Worm (Caenorhabditis elegans): ENCODE data around the gene B0228.7.

DNA sequence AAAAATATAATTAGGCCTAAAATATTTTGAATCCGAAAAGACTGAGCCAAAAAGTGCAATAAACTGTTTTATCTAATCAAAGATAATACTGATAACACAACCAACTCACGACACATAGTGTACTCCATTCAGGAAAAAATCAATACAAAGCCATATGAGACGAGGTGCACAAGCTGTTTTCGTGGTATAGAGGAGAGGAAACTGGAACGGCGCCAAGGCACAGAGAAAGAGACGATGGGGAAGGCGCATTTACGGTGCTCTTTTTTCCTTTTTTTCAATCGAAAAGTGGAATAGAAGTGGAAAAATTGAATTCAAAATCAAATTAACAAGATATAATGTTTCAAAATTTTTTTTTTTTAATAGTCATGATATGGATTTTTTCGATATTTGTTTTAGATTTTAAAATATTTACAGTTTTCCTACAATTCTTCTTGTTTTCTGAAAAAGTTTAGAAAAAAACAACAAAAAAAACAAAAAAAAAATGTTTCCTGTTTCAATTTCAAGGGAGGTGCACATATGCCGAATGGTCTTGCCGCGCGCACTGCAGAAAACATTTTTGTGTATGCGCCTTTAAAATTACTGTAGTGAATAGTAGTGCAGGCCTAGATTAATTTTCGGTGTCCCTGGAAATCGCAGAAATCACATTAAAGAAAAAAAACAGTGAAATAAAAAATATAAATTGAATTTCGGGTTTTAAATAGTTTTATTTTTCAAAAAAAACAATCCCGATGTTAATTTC, at the start of gene B0228.7:
- TF ChIP-seq fkh-10 (GFP tag; optimal IDR thresholded peaks at IDR 0.05) (no peak), ceh-9 (tag; optimal IDR thresholded peaks at IDR 0.05) (no peak), ttx-3 (tag; optimal IDR thresholded peaks at IDR 0.05) (no peak), ref-2 (tag; optimal IDR thresholded peaks at IDR 0.05) (no peak), nhr-11 (tag; optimal IDR thresholded peaks at IDR 0.05) (no peak), madf-2 (tag; optimal IDR thresholded peaks at IDR 0.05) (no peak), lin-11 (tag; optimal IDR thresholded peaks at IDR 0.05) (no peak), sox-4 (tag; optimal IDR thresholded peaks at IDR 0.05) (no peak), ceh-22 (tag; optimal IDR thresholded peaks at IDR 0.05) (no peak), pros-1 (tag; optimal IDR thresholded peaks at IDR 0.05) (no peak), tbx-2 (tag; optimal IDR thresholded peaks at IDR 0.05) (no peak), pha-4 (tag; optimal IDR thresholded peaks at IDR 0.05) (no peak), odd-2 (tag; optimal IDR thresholded peaks at IDR 0.05) (no peak)

All from whole organism, late embryonic.